Worm (Caenorhabditis elegans) whole organism, L2 larva: ENCODE measurements around the gene T20D4.12.

ENCODE experiments used
- aly-2 ChIP-seq: fragments of 150-350 bp; optimal IDR thresholded peaks from 2 replicates; lab custom pipeline; 2014; ENCODE audit warnings: missing biosample characterization, missing genetic modification characterization
- mdl-1 ChIP-seq, 2 experiments: fragments of 150-350 bp in 1 of 2; sonication (generic microtip) in 1 of 2; optimal IDR thresholded peaks; 2 replicates each; lab custom pipeline; 2017; ENCODE audit warnings: missing biosample characterization in 2 of 2, missing genetic modification characterization in 2 of 2
- nhr-12 ChIP-seq: fragments of 150-350 bp; optimal IDR thresholded peaks from 2 replicates; lab custom pipeline; 2014; ENCODE audit warnings: missing biosample characterization, missing genetic modification characterization
- nhr-23 ChIP-seq: fragments of 150-350 bp; optimal IDR thresholded peaks from 2 replicates; lab custom pipeline; 2014; ENCODE audit warnings: missing biosample characterization, missing genetic modification reagents, missing genetic modification characterization
- snpc-4 ChIP-seq: fragments of 150-350 bp; optimal IDR thresholded peaks from 2 replicates; lab custom pipeline; 2014; ENCODE audit warnings: missing biosample characterization, missing genetic modification characterization
- zag-1 ChIP-seq: fragments of 150-350 bp; optimal IDR thresholded peaks from 2 replicates; lab custom pipeline; 2014; ENCODE audit warnings: missing biosample characterization, missing genetic modification characterization
- ztf-11 ChIP-seq: sonication (generic microtip); optimal IDR thresholded peaks from 2 replicates; lab custom pipeline; 2017; ENCODE audit warnings: missing biosample characterization, missing genetic modification characterization

- TF ChIP-seq nhr-23, result no peak
- TF ChIP-seq snpc-4, result no peak
- no peak for TF ChIP-seq nhr-12 (tag; lab: Kevin White, UChicago)
- TF ChIP-seq ztf-11 (tag; lab: Kevin White, UChicago), result no peak
- no peak for TF ChIP-seq aly-2 (tag; lab: Kevin White, UChicago)
- no peak for TF ChIP-seq zag-1 (tag; lab: Kevin White, UChicago)
- TF ChIP-seq mdl-1 (tag; optimal IDR thresholded peaks at IDR 0.05; lab: Kevin White, UChicago), result no peak
These were observed 2.1 kb upstream of the T20D4.12 start, which contains the start of gene T20D4.15 for ce11 chrV:3394694-3395240.
